Worm (Caenorhabditis elegans): ENCODE data around the gene gcy-8.

ce11 chrIV:7906643-7907042, 21.3 kb upstream of the gcy-8 start:
- TF ChIP-seq fkh-10 (GFP tag; optimal IDR thresholded peaks at IDR 0.05) (no peak), unc-130 (GFP tag; optimal IDR thresholded peaks at IDR 0.05) (no peak)
